Worm (Caenorhabditis elegans): ENCODE measurements around the gene C18E9.9.
A peak's percentile ranks its signal among the peaks of the same experiment; 100 is the strongest.

C18E9.9 gene

DNA sequence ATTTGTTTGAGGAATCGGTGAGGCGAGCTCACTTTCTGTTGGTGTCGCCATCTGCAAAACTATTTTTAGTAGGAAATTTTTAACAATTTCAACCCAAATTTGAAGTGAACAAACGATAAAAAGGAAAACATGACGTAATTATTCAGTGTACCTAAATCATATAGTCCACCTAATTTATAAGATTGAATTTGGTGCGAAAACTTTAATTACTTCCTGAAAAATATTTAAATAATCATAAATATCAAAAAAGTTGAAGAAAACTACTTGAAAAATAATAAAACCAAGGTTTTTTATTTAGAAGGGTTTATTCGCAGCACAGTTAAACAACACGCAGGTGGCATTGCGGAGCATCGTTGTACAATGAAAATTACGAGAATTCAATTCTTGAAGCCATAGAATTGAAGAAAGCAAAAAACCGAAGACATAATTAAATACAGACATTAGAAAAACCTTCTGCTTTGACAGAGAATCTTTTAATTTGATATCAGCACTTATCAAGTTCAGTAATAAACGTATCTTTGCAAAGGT, 15.8 kb downstream of the C18E9.9 start, which contains the start of gene tomm-40:
tomm-40 (minus strand) TSS at position 51 of the 528 bp plus-strand sequence.
- TF ChIP-seq dao-5 (tag; optimal IDR thresholded peaks at IDR 0.05): no peak
- TF ChIP-seq W03F9.2 (tag; optimal IDR thresholded peaks at IDR 0.05): no peak
- TF ChIP-seq him-1 (tag; optimal IDR thresholded peaks at IDR 0.05): no peak

DNA sequence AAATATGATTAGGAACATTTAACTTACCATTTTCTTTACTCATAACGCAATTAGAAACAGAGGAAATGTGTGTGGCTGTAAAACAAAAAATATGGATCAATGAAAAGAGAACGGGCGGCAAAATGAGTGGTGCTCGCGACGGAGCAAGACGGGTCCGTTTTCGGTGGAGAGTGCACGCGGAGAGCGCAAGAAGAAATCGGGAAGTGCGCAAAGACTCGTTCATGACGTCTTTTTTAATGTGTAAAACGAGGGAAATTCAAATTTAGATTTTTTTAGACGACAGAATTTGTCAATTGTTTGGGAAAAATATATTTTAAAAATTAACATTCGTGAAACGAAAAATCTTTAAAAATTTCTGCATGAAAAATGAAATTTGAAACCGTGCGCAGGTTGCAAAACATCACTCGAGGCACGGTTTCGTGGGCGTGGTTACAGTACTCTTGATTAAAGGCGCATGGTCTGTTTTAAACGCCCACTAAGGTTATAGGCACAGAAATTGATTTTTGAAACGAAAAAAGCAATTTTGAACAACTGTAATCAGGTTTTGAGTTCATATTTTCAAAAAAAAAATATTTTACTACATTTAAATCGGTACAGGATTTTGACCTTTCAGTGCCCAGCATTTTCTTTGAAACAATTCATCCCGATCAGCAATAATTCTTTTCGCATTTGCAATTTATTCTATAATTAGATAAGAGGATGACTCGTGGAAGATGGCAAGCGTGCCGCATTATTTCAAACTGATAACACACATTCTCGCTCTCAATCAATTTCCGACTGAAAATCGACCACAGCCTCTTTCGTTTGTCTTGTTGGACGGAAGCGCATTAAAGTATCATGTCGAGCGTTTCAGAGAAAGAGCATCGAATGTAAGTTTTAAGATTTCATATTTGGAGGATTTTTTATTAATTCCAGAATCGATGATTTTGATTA, 19.8 kb downstream of the C18E9.9 start, which contains the start of the genes szy-20 and C18E9.5:
szy-20 (minus strand) TSS at position 83 of the 933 bp plus-strand sequence.
C18E9.5 (plus strand) TSS at position 730 of the 933 bp plus-strand sequence.
- TF ChIP-seq dao-5 (tag; optimal IDR thresholded peaks at IDR 0.05): no peak
- TF ChIP-seq him-1 (tag; optimal IDR thresholded peaks at IDR 0.05): peak; percentile 75
- TF ChIP-seq W03F9.2 (tag; optimal IDR thresholded peaks at IDR 0.05): peak; percentile 64

DNA sequence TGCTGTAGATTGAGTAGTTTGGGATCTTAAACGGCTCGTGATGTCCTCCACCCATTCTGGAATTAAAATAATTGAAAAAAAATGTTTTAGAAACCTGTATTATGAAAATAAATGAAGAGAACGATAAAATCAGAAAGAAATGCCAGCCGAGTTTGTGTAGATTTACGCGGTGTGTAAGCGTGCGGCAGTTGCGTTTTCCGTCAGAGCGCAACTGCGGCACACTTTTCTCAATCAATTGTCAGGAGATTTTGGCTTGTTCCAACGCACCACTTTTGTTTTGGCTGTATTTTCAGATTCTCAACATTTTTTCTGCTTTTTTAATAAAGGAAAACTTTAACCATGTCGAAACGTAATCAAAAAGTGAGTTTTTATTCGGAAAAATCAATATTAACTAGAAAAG, 24.5 kb downstream of the C18E9.9 start, which contains the start of the genes ndub-3 and C18E9.2:
ndub-3 (minus strand) TSS at position 56 of the 400 bp plus-strand sequence.
C18E9.2 (plus strand) TSS at position 172 of the 400 bp plus-strand sequence.
- TF ChIP-seq him-1 (tag; optimal IDR thresholded peaks at IDR 0.05) (no peak), W03F9.2 (tag; optimal IDR thresholded peaks at IDR 0.05) (no peak), dao-5 (tag; optimal IDR thresholded peaks at IDR 0.05) (no peak)

DNA sequence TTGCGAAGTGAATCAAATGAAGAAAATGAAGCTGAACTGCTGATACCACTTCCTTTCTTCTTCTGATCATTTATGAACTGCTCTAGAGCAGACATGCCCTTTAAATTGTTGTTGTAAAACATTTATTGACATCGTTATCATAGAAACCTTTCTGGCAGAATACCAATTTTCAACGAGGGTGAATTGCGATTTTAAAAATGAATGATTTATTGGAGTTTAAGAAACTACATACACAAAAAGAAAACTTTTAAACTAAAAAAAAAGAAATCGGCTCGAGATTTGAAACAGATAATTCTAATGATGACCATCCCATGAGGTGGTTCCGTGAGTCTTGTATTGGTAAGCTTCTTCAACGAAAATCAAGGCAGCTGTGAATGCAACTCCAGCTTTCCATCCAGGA, 25.3 kb downstream of the C18E9.9 start, which contains the start of gene sftd-3:
sftd-3 (minus strand) TSS at position 101 of the 400 bp plus-strand sequence.
- no peak for TF ChIP-seq him-1 (tag; optimal IDR thresholded peaks at IDR 0.05)
- no peak for TF ChIP-seq dao-5 (tag; optimal IDR thresholded peaks at IDR 0.05)
- no peak for TF ChIP-seq W03F9.2 (tag; optimal IDR thresholded peaks at IDR 0.05)

DNA sequence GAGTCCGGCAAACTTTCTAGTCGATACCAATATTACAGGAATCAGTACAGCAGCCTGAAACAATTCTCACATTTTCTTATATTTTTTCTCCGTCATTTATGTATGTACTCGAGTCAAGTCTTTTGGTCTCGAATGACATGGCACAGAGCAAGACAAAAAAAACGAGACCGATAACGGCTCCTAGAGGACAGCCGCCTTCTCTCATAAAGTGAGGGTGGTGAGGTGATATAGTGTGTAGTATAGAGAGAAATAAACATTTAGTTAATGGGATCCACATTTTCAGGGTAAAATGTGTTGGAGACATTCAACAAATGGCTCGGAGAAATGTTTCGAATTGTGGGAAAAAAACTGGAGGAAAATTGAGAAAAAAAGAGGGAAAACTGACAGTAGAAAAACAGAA, 27.1 kb downstream of the C18E9.9 start:
- TF ChIP-seq him-1 (tag; optimal IDR thresholded peaks at IDR 0.05) (peak; percentile 9), dao-5 (tag; optimal IDR thresholded peaks at IDR 0.05) (no peak), W03F9.2 (tag; optimal IDR thresholded peaks at IDR 0.05) (no peak)

DNA sequence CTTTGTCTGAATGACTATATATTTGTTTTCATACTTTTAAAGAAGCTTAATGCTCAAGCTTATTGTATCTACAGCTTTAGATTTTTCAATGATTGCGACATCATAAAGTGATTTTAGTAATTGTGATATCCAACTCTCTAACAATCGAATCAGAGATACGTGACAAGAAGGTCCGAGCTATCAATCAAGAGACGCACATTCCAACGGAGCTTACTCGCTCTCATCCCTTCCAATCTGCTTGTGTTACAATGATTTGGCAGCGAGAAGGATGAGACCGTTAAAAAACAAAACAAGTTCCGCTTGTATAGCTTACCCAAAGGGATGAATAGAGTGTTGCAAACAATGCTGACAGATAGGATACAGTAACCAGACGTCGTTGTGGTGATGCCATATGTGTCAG, 27.9 kb downstream of the C18E9.9 start:
- TF ChIP-seq him-1 (tag; optimal IDR thresholded peaks at IDR 0.05) (no peak), dao-5 (tag; optimal IDR thresholded peaks at IDR 0.05) (no peak), W03F9.2 (tag; optimal IDR thresholded peaks at IDR 0.05) (no peak)

DNA sequence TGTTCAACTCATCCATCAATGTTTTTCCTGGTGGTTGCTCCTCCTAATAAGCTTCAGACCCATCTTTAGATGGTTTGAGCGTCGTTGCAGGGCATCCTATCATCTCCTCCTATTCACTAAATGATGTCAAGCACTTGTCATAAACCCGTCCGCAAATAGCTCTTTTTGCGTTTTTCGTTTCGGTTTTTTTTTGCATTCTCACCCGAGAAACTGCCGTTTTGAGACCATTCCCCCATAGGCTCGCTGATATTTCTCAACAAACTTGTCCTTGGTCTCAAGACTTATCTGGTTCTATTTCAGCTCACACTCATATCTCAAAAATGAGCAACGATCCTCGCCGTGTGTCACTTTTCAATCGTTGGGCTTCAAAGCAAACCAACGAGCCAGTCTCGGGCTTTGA, 28.9 kb downstream of the C18E9.9 start, which contains the start of gene cal-2:
cal-2 (plus strand) TSS at position 301 of the 400 bp plus-strand sequence.
- TF ChIP-seq W03F9.2 (tag; optimal IDR thresholded peaks at IDR 0.05) (no peak), him-1 (tag; optimal IDR thresholded peaks at IDR 0.05) (no peak), dao-5 (tag; optimal IDR thresholded peaks at IDR 0.05) (no peak)

DNA sequence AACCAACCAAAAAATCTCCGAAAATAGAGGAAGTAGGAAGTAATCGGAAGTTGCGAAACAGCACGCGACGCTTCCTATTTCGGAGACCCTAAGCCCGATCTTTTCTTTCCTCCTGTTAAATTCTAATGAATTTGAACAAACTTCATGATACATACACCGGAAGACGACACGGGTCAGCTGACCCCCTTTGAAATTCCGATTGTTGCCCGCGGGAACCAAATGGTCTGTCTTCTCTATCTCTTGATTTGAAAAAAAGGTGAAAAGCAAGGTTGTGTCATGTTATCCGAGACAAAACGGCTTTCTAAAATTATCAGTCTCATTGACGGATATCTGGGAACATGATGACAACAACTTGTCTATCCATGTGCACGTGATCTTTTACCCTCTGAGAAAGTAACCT, 30.3 kb downstream of the C18E9.9 start:
- TF ChIP-seq him-1 (tag; optimal IDR thresholded peaks at IDR 0.05) (no peak), dao-5 (tag; optimal IDR thresholded peaks at IDR 0.05) (no peak), W03F9.2 (tag; optimal IDR thresholded peaks at IDR 0.05) (no peak)

DNA sequence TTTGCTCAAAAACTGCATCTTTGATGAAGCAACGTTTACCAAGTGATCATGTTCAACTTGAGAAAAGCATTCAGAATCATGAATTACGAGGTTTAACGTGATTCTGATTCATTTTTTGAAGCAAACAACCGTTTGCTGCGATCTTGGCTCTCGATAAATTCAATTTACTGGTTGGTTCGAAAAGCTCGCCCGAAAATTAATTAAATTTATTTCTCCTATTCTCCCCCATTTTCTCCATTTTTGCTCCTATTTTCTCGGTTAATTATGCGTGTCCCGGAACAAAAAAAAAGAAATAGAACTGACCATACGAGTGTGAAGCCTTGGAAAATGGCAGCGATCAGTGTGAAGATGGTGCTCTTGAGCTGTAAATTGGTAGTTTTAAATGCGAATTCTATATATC, 32.4 kb downstream of the C18E9.9 start:
- TF ChIP-seq him-1 (tag; optimal IDR thresholded peaks at IDR 0.05) (no peak), dao-5 (tag; optimal IDR thresholded peaks at IDR 0.05) (no peak), W03F9.2 (tag; optimal IDR thresholded peaks at IDR 0.05) (no peak)

DNA sequence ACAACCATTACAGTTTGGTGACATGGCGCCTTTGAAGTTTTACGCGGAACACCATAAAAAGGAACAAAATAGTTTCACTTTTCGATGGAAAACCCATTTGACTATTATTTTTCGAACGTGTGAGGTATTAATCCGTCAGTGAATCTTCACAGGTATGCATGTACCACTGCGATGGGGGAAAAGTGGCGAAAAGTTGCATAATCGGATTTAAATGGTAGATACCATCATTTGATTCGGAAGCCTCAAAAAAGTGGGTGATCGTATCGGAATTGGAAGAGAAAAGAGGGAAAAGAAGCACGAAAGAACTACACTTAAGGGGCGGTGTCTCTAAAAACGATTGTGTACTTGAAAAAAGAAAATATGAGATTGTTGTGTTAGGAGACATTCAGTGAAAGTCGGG, 35.6 kb downstream of the C18E9.9 start:
- TF ChIP-seq dao-5 (tag; optimal IDR thresholded peaks at IDR 0.05): no peak
- TF ChIP-seq him-1 (tag; optimal IDR thresholded peaks at IDR 0.05): no peak
- TF ChIP-seq W03F9.2 (tag; optimal IDR thresholded peaks at IDR 0.05): no peak

DNA sequence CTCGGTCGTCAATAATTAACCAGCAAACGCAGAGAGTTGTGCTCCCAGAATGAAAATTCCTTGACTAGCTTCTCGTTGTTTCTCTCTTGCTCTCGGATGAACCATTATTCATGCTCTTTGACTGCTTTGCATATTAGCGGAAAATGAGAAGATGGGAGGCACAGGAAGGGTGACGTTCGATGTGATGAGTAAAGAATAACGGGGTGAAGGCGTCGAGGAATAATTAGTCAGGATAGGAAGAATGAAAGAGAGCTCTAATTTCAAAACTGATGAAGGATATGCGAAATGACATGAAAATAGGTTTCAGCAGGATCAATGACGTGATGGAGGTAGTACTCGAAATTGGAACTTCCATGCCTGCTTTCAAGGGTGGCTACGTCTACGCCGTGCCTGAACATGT, 38.1 kb downstream of the C18E9.9 start:
- TF ChIP-seq dao-5 (tag; optimal IDR thresholded peaks at IDR 0.05) (no peak), W03F9.2 (tag; optimal IDR thresholded peaks at IDR 0.05) (no peak), him-1 (tag; optimal IDR thresholded peaks at IDR 0.05) (no peak)

DNA sequence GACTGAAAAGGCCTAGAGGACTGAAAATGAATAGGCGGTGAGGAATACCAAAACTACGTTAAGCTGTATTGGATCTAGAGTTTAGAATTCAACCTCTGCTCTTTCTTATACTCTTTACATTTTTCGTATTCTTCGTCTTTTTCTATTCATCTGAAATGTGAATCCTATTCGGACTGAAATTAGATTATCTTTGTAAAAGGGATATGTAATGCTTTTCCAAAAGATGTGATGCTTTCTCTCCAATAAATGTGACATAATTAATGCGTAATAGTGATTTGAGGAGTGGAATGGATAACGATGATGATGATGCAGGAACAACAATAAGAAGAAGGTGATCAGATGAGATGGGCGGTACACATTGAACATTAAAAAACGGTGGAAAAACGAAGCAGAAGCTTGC, 40.7 kb downstream of the C18E9.9 start:
- no peak for TF ChIP-seq W03F9.2 (tag; optimal IDR thresholded peaks at IDR 0.05)
- no peak for TF ChIP-seq dao-5 (tag; optimal IDR thresholded peaks at IDR 0.05)
- no peak for TF ChIP-seq him-1 (tag; optimal IDR thresholded peaks at IDR 0.05)

DNA sequence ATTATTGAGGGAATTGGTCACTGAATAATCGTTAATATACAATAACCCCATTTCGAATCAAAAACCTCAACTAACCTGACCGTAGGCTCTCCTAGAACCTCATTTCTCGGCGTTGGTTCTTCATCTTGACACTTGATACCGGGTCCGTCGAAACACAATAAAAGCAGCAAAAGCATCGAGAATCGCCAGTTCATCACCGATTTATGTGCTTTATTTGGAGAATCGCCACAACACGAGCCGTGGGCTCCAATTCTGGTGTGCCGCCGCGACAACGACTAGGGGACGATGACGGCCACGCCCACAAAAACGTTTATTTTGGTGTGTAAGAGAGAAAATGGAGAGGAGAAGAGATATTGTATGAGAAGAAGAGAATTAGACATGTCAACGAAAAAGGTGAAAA, 42.0 kb downstream of the C18E9.9 start, which contains the start of gene cutl-15:
cutl-15 (minus strand) TSS at position 298 of the 400 bp plus-strand sequence.
- TF ChIP-seq dao-5 (tag; optimal IDR thresholded peaks at IDR 0.05) (no peak), W03F9.2 (tag; optimal IDR thresholded peaks at IDR 0.05) (no peak), him-1 (tag; optimal IDR thresholded peaks at IDR 0.05) (no peak)

DNA sequence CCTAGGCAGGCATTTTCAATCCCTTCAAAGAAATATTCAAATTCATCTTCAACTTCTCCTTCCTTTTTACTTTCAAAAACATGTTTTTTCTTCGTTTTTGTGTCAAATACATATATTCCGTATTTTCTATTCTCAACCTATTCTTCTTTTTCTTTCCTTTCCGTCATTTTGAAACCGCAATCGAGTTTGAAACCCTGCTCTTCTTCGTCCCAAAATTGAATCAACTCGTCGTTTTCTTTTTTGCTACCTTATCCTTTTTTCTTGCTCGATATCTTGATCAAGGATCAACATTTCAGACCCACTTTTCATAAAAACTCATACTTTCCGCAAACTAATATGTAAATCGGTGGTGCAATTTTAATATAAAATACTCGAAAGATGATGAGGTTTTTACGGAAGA, 44.2 kb downstream of the C18E9.9 start:
- no peak for TF ChIP-seq him-1 (tag; optimal IDR thresholded peaks at IDR 0.05)
- no peak for TF ChIP-seq W03F9.2 (tag; optimal IDR thresholded peaks at IDR 0.05)
- no peak for TF ChIP-seq dao-5 (tag; optimal IDR thresholded peaks at IDR 0.05)

All from whole organism, L4/young adult.